Worm (Caenorhabditis elegans): Measurements from ENCODE around the gene bus-4.

- TF ChIP-seq pha-4 (tag; optimal IDR thresholded peaks at IDR 0.05) (no peak), tbx-2 (tag; optimal IDR thresholded peaks at IDR 0.05) (no peak), ztf-11 (tag; optimal IDR thresholded peaks at IDR 0.05) (no peak), ceh-82 (tag; optimal IDR thresholded peaks at IDR 0.05) (no peak), ama-1 (optimal IDR thresholded peaks at IDR 0.05) (no peak), fos-1 (tag; optimal IDR thresholded peaks at IDR 0.05) (no peak), ceh-9 (tag; optimal IDR thresholded peaks at IDR 0.05) (no peak), elt-2 (tag; optimal IDR thresholded peaks at IDR 0.05) (no peak), unc-62 (GFP tag; optimal IDR thresholded peaks at IDR 0.05) (no peak), nhr-23 (tag; optimal IDR thresholded peaks at IDR 0.05) (no peak), hmg-11 (tag; optimal IDR thresholded peaks at IDR 0.05) (no peak), lin-15B (tag; optimal IDR thresholded peaks at IDR 0.05) (no peak), mdl-1 (tag; optimal IDR thresholded peaks at IDR 0.05) (no peak)
Observed at ce11 chrIV:4655979-4656378, 32.1 kb upstream of the bus-4 start.

Measured in whole organism, L3 larva.